Worm (Caenorhabditis elegans): Measurements from ENCODE around the gene ksr-1.

ce11 chrX:8284003-8284402 lies 9.0 kb downstream of the ksr-1 start:
- TF ChIP-seq lin-39 (tag; optimal IDR thresholded peaks at IDR 0.05) (no peak), nhr-25 (tag; optimal IDR thresholded peaks at IDR 0.05) (no peak), elt-3 (tag; optimal IDR thresholded peaks at IDR 0.05) (no peak), nhr-6 (tag; optimal IDR thresholded peaks at IDR 0.05) (no peak), snpc-4 (tag; optimal IDR thresholded peaks at IDR 0.05) (no peak), lin-13 (GFP tag; optimal IDR thresholded peaks at IDR 0.05) (no peak), fos-1 (tag; optimal IDR thresholded peaks at IDR 0.05) (no peak), skn-1 (tag; optimal IDR thresholded peaks at IDR 0.05) (no peak)
